Worm (Caenorhabditis elegans) whole organism, mixed stage, embryonic: ENCODE data around the gene vamp-7.

Source experiments
- nhr-28 ChIP-seq: fragments of 150-350 bp; optimal IDR thresholded peaks from 2 replicates; lab custom pipeline; 2014; ENCODE audit warnings: missing biosample characterization, missing genetic modification characterization
- snpc-4 ChIP-seq: fragments of 150-350 bp; optimal IDR thresholded peaks from 2 replicates; lab custom pipeline; 2014; ENCODE audit warnings: missing biosample characterization, missing genetic modification characterization

DNA sequence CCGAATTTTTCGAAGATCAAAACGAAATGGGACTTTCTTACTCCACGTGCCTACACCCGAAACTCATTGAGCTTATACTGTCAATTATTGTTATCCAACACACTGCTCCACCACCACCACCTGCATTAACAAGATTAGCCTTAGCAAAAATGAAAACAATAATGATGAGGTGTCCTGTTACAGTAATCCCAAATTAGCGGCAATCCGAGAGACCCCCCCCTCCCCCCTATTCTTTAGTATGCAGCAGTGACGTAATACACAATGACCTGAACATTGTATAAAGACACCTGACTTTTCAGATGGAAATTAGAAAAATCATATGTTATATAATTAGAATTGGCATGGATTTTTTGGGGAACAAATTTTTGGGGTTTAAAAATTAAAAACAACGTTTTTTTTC, 27.1 kb downstream of the vamp-7 start:
- no peak for TF ChIP-seq nhr-28 (tag; lab: Kevin White, UChicago)
- TF ChIP-seq snpc-4 (tag; lab: Kevin White, UChicago), result no peak
